Comparison of ENCODE assay signal across 3 fruit fly cellular contexts in the genomic region with DNA sequence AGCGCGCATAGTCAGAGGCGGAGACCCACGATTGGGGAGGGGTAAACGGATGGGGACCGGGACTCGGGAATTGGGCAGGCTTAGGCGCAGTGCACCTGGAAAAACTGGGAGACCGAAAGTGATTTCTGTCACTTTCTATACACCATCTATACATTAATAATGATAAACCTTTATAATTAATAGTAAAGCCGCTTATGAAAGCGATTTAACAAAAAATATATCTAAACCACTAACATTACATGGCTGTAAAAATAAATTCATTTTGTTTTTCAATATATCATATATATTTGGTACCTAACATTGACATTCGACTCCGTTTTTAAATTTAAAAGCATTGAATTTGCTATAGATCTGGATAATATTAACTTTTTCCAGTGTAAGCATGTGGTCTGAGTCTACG.
TF ChIP-seq lines count a peak whose summit lies in the region.

No protein-coding gene starts in this region.

- no peak for TF ChIP-seq CTCF in whole organism, embryonic (GFP tag; optimal IDR thresholded peaks at IDR 0.05; lab: Kevin White, UChicago)

TF ChIP-seq in whole organism, embryonic, 481 proteins besides CTCF, POLR2A, EP300 and RAD21 (continues in another document):
- TF ChIP-seq CG2678 (tag; optimal IDR thresholded peaks at IDR 0.05; lab: Kevin White, UChicago) (peak; percentile 49), CG2712 (tag; optimal IDR thresholded peaks at IDR 0.05; lab: Kevin White, UChicago) (peak; percentile 83), CG17568 (GFP tag; optimal IDR thresholded peaks at IDR 0.05; lab: Kevin White, UChicago) (no peak), CG17359 (tag; optimal IDR thresholded peaks at IDR 0.05; lab: Kevin White, UChicago) (peak; percentile 3), CG1233 (GFP tag; optimal IDR thresholded peaks at IDR 0.05; lab: Kevin White, UChicago) (no peak), gcm (GFP tag; optimal IDR thresholded peaks at IDR 0.05; lab: Kevin White, UChicago) (peak; percentile 33), her (GFP tag; optimal IDR thresholded peaks at IDR 0.05; lab: Kevin White, UChicago) (no peak), CG10979 (tag; optimal IDR thresholded peaks at IDR 0.05; lab: Kevin White, UChicago) (peak; percentile 75), Eip74EF (GFP tag; optimal IDR thresholded peaks at IDR 0.05; lab: Kevin White, UChicago) (peak in 1 of 2 experiments; percentile 12), CG7928 (GFP tag; optimal IDR thresholded peaks at IDR 0.05; lab: Kevin White, UChicago) (no peak), chn (GFP tag; optimal IDR thresholded peaks at IDR 0.05; lab: Kevin White, UChicago) (no peak), Xbp1 (GFP tag; optimal IDR thresholded peaks at IDR 0.05; lab: Kevin White, UChicago) (peak; percentile 27), D19A (tag; optimal IDR thresholded peaks at IDR 0.05; lab: Kevin White, UChicago) (peak; percentile 41), Xrp1 (GFP tag; IDR thresholded peaks at IDR 0.05; lab: Robert Waterston, UW) (peak; percentile 56), h (optimal IDR thresholded peaks at IDR 0.05; lab: Kevin White, UChicago) (no peak), CG1024 (GFP tag; IDR thresholded peaks at IDR 0.05; lab: Robert Waterston, UW) (no peak), hb (GFP tag; IDR thresholded peaks at IDR 0.05; lab: Robert Waterston, UW; ENCODE audit: partially characterized antibody) (no peak), peb (GFP tag; IDR thresholded peaks at IDR 0.05; lab: Robert Waterston, UW) (0 out of 2 replicates have a peak, but pooled peaks have one; percentile 26), CG6175 (GFP tag; IDR thresholded peaks at IDR 0.05; lab: Robert Waterston, UW) (no peak), Dad (GFP tag; optimal IDR thresholded peaks at IDR 0.05; lab: Kevin White, UChicago) (no peak), CG42726 (GFP tag; IDR thresholded peaks at IDR 0.05; lab: Robert Waterston, UW; ENCODE audit: partially characterized antibody) (no peak), pan (optimal IDR thresholded peaks at IDR 0.05; lab: Kevin White, UChicago) (no peak), pan (GFP tag; optimal IDR thresholded peaks at IDR 0.05 in 1 of 2, IDR thresholded peaks at IDR 0.05 in 1 of 2) (peak in 1 of 2 experiments; percentile 26), CG9727 (GFP tag; optimal IDR thresholded peaks at IDR 0.05; lab: Kevin White, UChicago) (peak; percentile 67), Bgb (GFP tag; IDR thresholded peaks at IDR 0.05; lab: Robert Waterston, UW; ENCODE audit: partially characterized antibody) (no peak), CG12942 (GFP tag; optimal IDR thresholded peaks at IDR 0.05; lab: Kevin White, UChicago) (no peak), Nf-YA (GFP tag; IDR thresholded peaks at IDR 0.05; lab: Robert Waterston, UW) (no peak), bcd (GFP tag; optimal IDR thresholded peaks at IDR 0.05; lab: Kevin White, UChicago) (peak; percentile 2)

TF ChIP-seq in whole organism, prepupa, 60 proteins besides CTCF, POLR2A, EP300 and RAD21:
- TF ChIP-seq fd59A (GFP tag; optimal IDR thresholded peaks at IDR 0.05; lab: Kevin White, UChicago): no peak
- peak; percentile 2 for TF ChIP-seq CG10669 (GFP tag; optimal IDR thresholded peaks at IDR 0.05; lab: Kevin White, UChicago)
- TF ChIP-seq lz (GFP tag; optimal IDR thresholded peaks at IDR 0.05; lab: Kevin White, UChicago): no peak
- TF ChIP-seq CG6808 (GFP tag; optimal IDR thresholded peaks at IDR 0.05; lab: Kevin White, UChicago): peak; percentile 29
- peak; percentile 21 for TF ChIP-seq spab (GFP tag; optimal IDR thresholded peaks at IDR 0.05; lab: Kevin White, UChicago)
- TF ChIP-seq svp (GFP tag; lab: Kevin White, UChicago): peak; percentile 11
- TF ChIP-seq CG3032 (tag; optimal IDR thresholded peaks at IDR 0.05; lab: Kevin White, UChicago): no peak
- TF ChIP-seq Ets96B (tag; optimal IDR thresholded peaks at IDR 0.05; lab: Kevin White, UChicago): peak; percentile 16

TF ChIP-seq in whole organism, pupa, 21 proteins besides CTCF, POLR2A, EP300 and RAD21:
- TF ChIP-seq CG34367 (tag; optimal IDR thresholded peaks at IDR 0.05; lab: Kevin White, UChicago) (no peak), D1 (tag; optimal IDR thresholded peaks at IDR 0.05; lab: Kevin White, UChicago) (no peak), CG15710 (tag; optimal IDR thresholded peaks at IDR 0.05; lab: Kevin White, UChicago) (peak; percentile 41), CG32121 (GFP tag; IDR thresholded peaks at IDR 0.05; lab: Robert Waterston, UW) (no peak), CG8159 (tag; optimal IDR thresholded peaks at IDR 0.05; lab: Kevin White, UChicago) (peak; percentile 62), fd96Ca (GFP tag; IDR thresholded peaks at IDR 0.05; lab: Robert Waterston, UW) (no peak), CG4496 (GFP tag; IDR thresholded peaks at IDR 0.05; lab: Robert Waterston, UW) (no peak)
TF ChIP-seq in whole organism, pupa: peak in this region for 2.
